Worm (Caenorhabditis elegans) whole organism, young adult: Measurements from ENCODE around the gene Y12A6A.1.

Experiments
- F22D6.2 ChIP-seq: sonication (generic microtip); optimal IDR thresholded peaks from 2 replicates; lab custom pipeline; 2016; ENCODE audit warnings: mild to moderate bottlenecking, missing genetic modification characterization, missing compliant biosample characterization
- cebp-2 ChIP-seq: fragments of 200-800 bp; sonication (Bioruptor generic); IDR thresholded peaks from 2 replicates; pipeline ENCODE4 v1.3.6; 2022; ENCODE audit warnings: missing genetic modification characterization, missing compliant biosample characterization
- ceh-58 ChIP-seq: fragments of 200-800 bp; sonication (Bioruptor generic); IDR thresholded peaks from 2 replicates; pipeline ENCODE4 v1.3.6; 2022; ENCODE audit warnings: missing genetic modification characterization, missing compliant biosample characterization
- ekl-4 ChIP-seq: fragments of 200-800 bp; sonication (Bioruptor generic); IDR thresholded peaks from 2 replicates; pipeline ENCODE4 v1.3.6; 2022; ENCODE audit warnings: missing genetic modification reagents, missing genetic modification characterization, missing compliant biosample characterization
- madf-8 ChIP-seq: fragments of 200-800 bp; sonication (Bioruptor generic); conservative IDR thresholded peaks from 2 replicates; pipeline ENCODE4 v1.3.6; 2022; ENCODE audit warnings: missing genetic modification reagents, missing genetic modification characterization, missing compliant biosample characterization
- nhr-90 ChIP-seq: sonication (generic microtip); optimal IDR thresholded peaks from 2 replicates; lab custom pipeline; 2016; ENCODE audit warnings: missing genotype, mild to moderate bottlenecking, missing genetic modification characterization, missing compliant biosample characterization

- TF ChIP-seq madf-8 (no peak), cebp-2 (no peak), F22D6.2 (tag; lab: Kevin White, UChicago) (no peak), ekl-4 (GFP tag; lab: Robert Waterston, UW) (no peak), ceh-58 (GFP tag; lab: Robert Waterston, UW) (no peak), nhr-90 (no peak)
Observed at ce11 chrX:13644884-13645283, 23.4 kb upstream of the Y12A6A.1 start.
